Worm (Caenorhabditis elegans) whole organism, L2 larva: Measurements from ENCODE around the gene F26D11.1.
A peak's percentile ranks its signal among the peaks of the same experiment; 100 is the strongest.

Experiments
- C34F6.9 ChIP-seq: fragments of 150-350 bp; optimal IDR thresholded peaks from 2 replicates; lab custom pipeline; 2014; ENCODE audit warnings: missing biosample characterization, missing genetic modification characterization
- F13H6.1 ChIP-seq: sonication (generic microtip); optimal IDR thresholded peaks from 2 replicates; lab custom pipeline; 2016; ENCODE audit warnings: missing genetic modification characterization, missing compliant biosample characterization
- R02D3.7 ChIP-seq: fragments of 150-350 bp; optimal IDR thresholded peaks from 2 replicates; lab custom pipeline; 2014; ENCODE audit warnings: missing biosample characterization, missing genetic modification characterization
- Y55F3AM.14 ChIP-seq: fragments of 200-800 bp; sonication (Bioruptor generic); optimal IDR thresholded peaks from 2 replicates; lab custom pipeline; 2018; ENCODE audit warnings: mild to moderate bottlenecking, missing genetic modification characterization, missing compliant biosample characterization
- ZK546.5 ChIP-seq: sonication (generic microtip); optimal IDR thresholded peaks from 2 replicates; lab custom pipeline; 2017; ENCODE audit warnings: missing biosample characterization, missing genetic modification characterization
- alr-1 ChIP-seq: fragments of 150-350 bp; optimal IDR thresholded peaks from 2 replicates; lab custom pipeline; 2014; ENCODE audit warnings: missing biosample characterization, missing genetic modification characterization
- aly-2 ChIP-seq: fragments of 150-350 bp; optimal IDR thresholded peaks from 2 replicates; lab custom pipeline; 2014; ENCODE audit warnings: missing biosample characterization, missing genetic modification characterization
- ama-1 ChIP-seq: fragments of 150-350 bp; optimal IDR thresholded peaks from 2 replicates; lab custom pipeline; 2018; ENCODE audit warnings: inconsistent platforms
- blmp-1 ChIP-seq: sonication (generic microtip); optimal IDR thresholded peaks from 2 replicates; lab custom pipeline; 2017; ENCODE audit warnings: missing genetic modification characterization, mild to moderate bottlenecking, missing compliant biosample characterization, antibody characterized with exemption, moderate library complexity; ENCODE audit not compliant: insufficient read depth
- ceh-16 ChIP-seq: fragments of 150-350 bp; optimal IDR thresholded peaks from 2 replicates; lab custom pipeline; 2014; ENCODE audit warnings: missing biosample characterization, missing genetic modification characterization
- ceh-82 ChIP-seq: fragments of 150-350 bp; optimal IDR thresholded peaks from 2 replicates; lab custom pipeline; 2014; ENCODE audit warnings: missing biosample characterization, missing genetic modification characterization
- crh-2 ChIP-seq: sonication (generic microtip); optimal IDR thresholded peaks from 2 replicates; lab custom pipeline; 2017; ENCODE audit warnings: missing biosample characterization, missing genetic modification characterization
- dmd-4 ChIP-seq: sonication (generic microtip); optimal IDR thresholded peaks from 2 replicates; lab custom pipeline; 2017; ENCODE audit warnings: missing biosample characterization, missing genetic modification characterization
- egl-27 ChIP-seq: sonication (generic microtip); optimal IDR thresholded peaks from 3 replicates; lab custom pipeline; 2017; ENCODE audit warnings: missing biosample characterization, missing genetic modification reagents, missing genetic modification characterization
- elt-1 ChIP-seq: fragments of 150-350 bp; optimal IDR thresholded peaks from 2 replicates; lab custom pipeline; 2014; ENCODE audit warnings: missing biosample characterization, missing genetic modification characterization
- elt-3 ChIP-seq: sonication (generic microtip); optimal IDR thresholded peaks from 2 replicates; lab custom pipeline; 2017; ENCODE audit warnings: missing biosample characterization, missing genetic modification characterization
- fos-1 ChIP-seq: fragments of 150-350 bp; optimal IDR thresholded peaks from 2 replicates; lab custom pipeline; 2014; ENCODE audit warnings: missing biosample characterization, missing genetic modification characterization
- gmeb-1 ChIP-seq: fragments of 150-350 bp; optimal IDR thresholded peaks from 2 replicates; lab custom pipeline; 2014; ENCODE audit warnings: missing biosample characterization, missing genetic modification characterization
- lin-11 ChIP-seq: fragments of 150-350 bp; sonication (generic microtip); optimal IDR thresholded peaks from 2 replicates; lab custom pipeline; 2014; ENCODE audit warnings: missing biosample characterization, missing genetic modification characterization, inconsistent platforms, mixed read lengths
- lin-13 ChIP-seq: fragments of 150-350 bp; optimal IDR thresholded peaks from 2 replicates; lab custom pipeline; 2014; ENCODE audit warnings: missing biosample characterization, missing genetic modification reagents, missing genetic modification characterization
- lin-39 ChIP-seq: fragments of 150-350 bp; optimal IDR thresholded peaks from 2 replicates; lab custom pipeline; 2014; ENCODE audit warnings: missing biosample characterization, missing genetic modification reagents, missing genetic modification characterization
- lsy-2 ChIP-seq, 2 experiments: fragments of 150-350 bp in 1 of 2; sonication (generic microtip) in 1 of 2; optimal IDR thresholded peaks; 2 replicates each; lab custom pipeline; 2014 to 2017; ENCODE audit warnings: missing biosample characterization in 2 of 2, missing genetic modification characterization in 2 of 2
- mab-5 ChIP-seq: fragments of 150-350 bp; optimal IDR thresholded peaks from 2 replicates; lab custom pipeline; 2014; ENCODE audit warnings: missing biosample characterization, missing genetic modification characterization
- mbf-1 ChIP-seq: sonication (generic microtip); optimal IDR thresholded peaks from 2 replicates; lab custom pipeline; 2017; ENCODE audit warnings: missing biosample characterization, missing genetic modification characterization
- mdl-1 ChIP-seq, 2 experiments: fragments of 150-350 bp in 1 of 2; sonication (generic microtip) in 1 of 2; optimal IDR thresholded peaks; 2 replicates each; lab custom pipeline; 2017; ENCODE audit warnings: missing biosample characterization in 2 of 2, missing genetic modification characterization in 2 of 2
- nhr-10 ChIP-seq: sonication (generic microtip); optimal IDR thresholded peaks from 2 replicates; lab custom pipeline; 2017; ENCODE audit warnings: missing biosample characterization, missing genetic modification characterization
- nhr-11 ChIP-seq: fragments of 150-350 bp; optimal IDR thresholded peaks from 2 replicates; lab custom pipeline; 2014; ENCODE audit warnings: missing biosample characterization, missing genetic modification characterization
- nhr-12 ChIP-seq: fragments of 150-350 bp; optimal IDR thresholded peaks from 2 replicates; lab custom pipeline; 2014; ENCODE audit warnings: missing biosample characterization, missing genetic modification characterization
- nhr-129 ChIP-seq: fragments of 150-350 bp; optimal IDR thresholded peaks from 2 replicates; lab custom pipeline; 2014; ENCODE audit warnings: missing biosample characterization, missing genetic modification characterization
- nhr-21 ChIP-seq: fragments of 150-350 bp; optimal IDR thresholded peaks from 2 replicates; lab custom pipeline; 2014; ENCODE audit warnings: missing biosample characterization, missing genetic modification characterization
- nhr-23 ChIP-seq: fragments of 150-350 bp; optimal IDR thresholded peaks from 2 replicates; lab custom pipeline; 2014; ENCODE audit warnings: missing biosample characterization, missing genetic modification reagents, missing genetic modification characterization
- nhr-237 ChIP-seq: fragments of 150-350 bp; optimal IDR thresholded peaks from 2 replicates; lab custom pipeline; 2014; ENCODE audit warnings: missing biosample characterization, missing genetic modification characterization
- nhr-25 ChIP-seq: fragments of 150-350 bp; sonication (generic microtip); optimal IDR thresholded peaks from 3 replicates; lab custom pipeline; 2014; ENCODE audit warnings: missing biosample characterization, missing genetic modification characterization
- nhr-6 ChIP-seq: fragments of 150-350 bp; optimal IDR thresholded peaks from 2 replicates; lab custom pipeline; 2014; ENCODE audit warnings: missing biosample characterization, missing genetic modification characterization
- nhr-77 ChIP-seq: fragments of 150-350 bp; optimal IDR thresholded peaks from 2 replicates; lab custom pipeline; 2014; ENCODE audit warnings: missing biosample characterization, missing genetic modification characterization
- peb-1 ChIP-seq: fragments of 150-350 bp; optimal IDR thresholded peaks from 2 replicates; lab custom pipeline; 2014; ENCODE audit warnings: missing biosample characterization, missing genetic modification characterization
- sem-4 ChIP-seq: fragments of 150-350 bp; optimal IDR thresholded peaks from 2 replicates; lab custom pipeline; 2014; ENCODE audit warnings: missing biosample characterization, missing genetic modification reagents, missing genetic modification characterization
- skn-1 ChIP-seq: sonication (generic microtip); optimal IDR thresholded peaks from 2 replicates; lab custom pipeline; 2017; ENCODE audit warnings: missing biosample characterization, missing genetic modification characterization
- sma-3 ChIP-seq: sonication (generic microtip); optimal IDR thresholded peaks from 2 replicates; lab custom pipeline; 2016; ENCODE audit warnings: missing genetic modification reagents, missing genetic modification characterization, missing compliant biosample characterization
- sma-9 ChIP-seq, 2 experiments: fragments of 150-350 bp in 1 of 2; sonication (generic microtip) in 1 of 2; optimal IDR thresholded peaks; 2 replicates each; lab custom pipeline; 2014 to 2016; ENCODE audit warnings: missing genetic modification characterization in 2 of 2, mild to moderate bottlenecking in 1 of 2, missing biosample characterization in 1 of 2, missing compliant biosample characterization in 1 of 2, missing genetic modification reagents in 1 of 2, moderate library complexity in 1 of 2
- snpc-4 ChIP-seq: fragments of 150-350 bp; optimal IDR thresholded peaks from 2 replicates; lab custom pipeline; 2014; ENCODE audit warnings: missing biosample characterization, missing genetic modification characterization
- unc-39 ChIP-seq: fragments of 150-350 bp; optimal IDR thresholded peaks from 2 replicates; lab custom pipeline; 2014; ENCODE audit warnings: missing biosample characterization, missing genetic modification characterization
- unc-55 ChIP-seq: fragments of 150-350 bp; sonication (generic microtip); optimal IDR thresholded peaks from 3 replicates; lab custom pipeline; 2014; ENCODE audit warnings: missing biosample characterization, missing genetic modification reagents, missing genetic modification characterization
- unc-62 ChIP-seq: fragments of 150-350 bp; optimal IDR thresholded peaks from 2 replicates; lab custom pipeline; 2014; ENCODE audit warnings: missing biosample characterization, missing genetic modification reagents, missing genetic modification characterization
- zag-1 ChIP-seq: fragments of 150-350 bp; optimal IDR thresholded peaks from 2 replicates; lab custom pipeline; 2014; ENCODE audit warnings: missing biosample characterization, missing genetic modification characterization
- ztf-1 ChIP-seq: fragments of 200-800 bp; sonication (Bioruptor generic); conservative IDR thresholded peaks from 2 replicates; pipeline ENCODE4 v1.3.6; 2022; ENCODE audit warnings: missing genetic modification characterization, missing compliant biosample characterization
- ztf-11 ChIP-seq: sonication (generic microtip); optimal IDR thresholded peaks from 2 replicates; lab custom pipeline; 2017; ENCODE audit warnings: missing biosample characterization, missing genetic modification characterization
- ztf-4 ChIP-seq: fragments of 150-350 bp; optimal IDR thresholded peaks from 2 replicates; lab custom pipeline; 2014; ENCODE audit warnings: missing biosample characterization, missing genetic modification characterization

Gene F26D11.1

DNA sequence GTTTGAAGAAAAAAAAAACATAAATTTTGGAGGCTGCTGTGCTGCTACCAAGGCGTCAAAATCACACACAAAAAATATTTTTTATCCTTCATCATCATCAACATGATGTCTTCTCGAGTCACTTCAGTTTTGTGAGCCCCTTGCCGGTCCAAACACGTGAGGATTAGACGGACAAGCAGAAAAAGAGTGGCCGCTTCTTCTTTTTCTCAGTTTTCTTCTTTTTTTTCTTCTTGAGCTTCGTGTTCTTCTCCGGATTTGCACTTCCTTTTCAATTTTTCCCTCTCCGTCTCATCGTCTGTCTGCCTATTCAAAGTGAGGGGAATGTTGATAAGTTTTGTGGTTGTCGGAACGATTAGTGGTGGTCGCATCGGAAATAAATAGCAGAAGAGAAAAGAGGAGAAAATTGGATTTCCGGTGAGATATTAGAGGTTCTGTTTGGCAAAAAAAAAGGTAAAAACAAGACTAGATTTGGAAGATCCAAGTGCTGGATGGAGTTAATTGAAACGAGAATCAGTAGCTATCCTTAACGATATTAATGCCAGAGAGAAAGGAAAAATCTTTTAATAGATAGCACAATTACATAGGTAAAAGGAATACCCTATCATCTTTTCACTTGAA is 866 bp upstream of the F26D11.1 start (continued):
- TF ChIP-seq elt-3 (tag; lab: Kevin White, UChicago) (no peak), ztf-4 (tag; lab: Kevin White, UChicago) (no peak), C34F6.9 (tag; lab: Kevin White, UChicago) (peak; percentile 62), nhr-129 (tag; lab: Kevin White, UChicago) (peak; percentile 28), blmp-1 (tag; lab: Kevin White, UChicago) (no peak), mdl-1 (tag; optimal IDR thresholded peaks at IDR 0.05; lab: Kevin White, UChicago) (peak in 1 of 2 experiments; percentile 67)

DNA sequence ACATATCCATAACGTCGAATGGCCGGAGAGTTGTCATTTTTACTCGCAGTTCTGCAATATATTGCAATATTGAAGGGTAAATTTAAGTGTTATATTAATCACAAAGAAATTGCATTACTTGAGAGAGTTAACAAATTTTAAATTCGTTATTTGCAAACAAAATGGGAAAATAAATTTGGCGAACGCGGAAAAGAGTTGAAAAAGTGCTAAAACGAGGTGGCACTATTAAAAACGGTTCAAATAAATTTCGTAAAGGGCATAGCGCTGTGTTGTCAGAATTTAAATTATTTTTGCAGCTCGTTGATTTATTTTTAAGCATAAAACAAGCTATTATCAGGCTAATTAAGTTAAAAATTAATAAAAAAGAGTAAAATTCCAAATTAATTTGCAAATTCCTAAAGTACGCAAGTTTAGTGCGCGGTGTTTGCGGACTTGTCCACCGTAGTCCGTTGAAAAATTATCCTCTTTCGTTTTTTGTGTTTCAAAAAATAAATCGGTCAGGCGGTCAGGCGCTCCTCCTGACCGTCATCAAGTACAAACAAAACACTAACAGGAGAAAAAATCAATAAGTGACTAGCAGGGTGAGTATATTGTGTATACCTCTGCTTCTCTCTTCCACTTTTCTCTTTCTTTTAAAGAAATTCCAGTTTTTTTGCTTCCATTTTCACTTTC is 2.2 kb downstream of the F26D11.1 start, which contains the start of the genes natb-1 and abhd-12:
Gene natb-1, minus strand, starts transcription at position 51 of the 672 bp plus-strand sequence.
Gene abhd-12, plus strand, starts transcription at position 499 of the 672 bp plus-strand sequence.
- peak; percentile 54 for TF ChIP-seq gmeb-1 (tag; lab: Kevin White, UChicago)
- no peak for TF ChIP-seq sem-4
- TF ChIP-seq crh-2 (tag; lab: Kevin White, UChicago), result peak; percentile 12
- no peak for TF ChIP-seq lin-11 (tag; lab: Kevin White, UChicago)
- no peak for TF ChIP-seq ceh-16 (tag; lab: Kevin White, UChicago)
- TF ChIP-seq nhr-23 (tag; lab: Kevin White, UChicago), result no peak
- TF ChIP-seq egl-27 (tag; lab: Kevin White, UChicago), result no peak
- peak; percentile 3 for TF ChIP-seq blmp-1 (tag; lab: Kevin White, UChicago)
- TF ChIP-seq elt-3 (tag; lab: Kevin White, UChicago), result no peak
- TF ChIP-seq snpc-4 (tag; lab: Kevin White, UChicago), result no peak
- TF ChIP-seq ztf-11 (tag; lab: Kevin White, UChicago), result no peak
- TF ChIP-seq ztf-1 (GFP tag; lab: Robert Waterston, UW), result no peak
- no peak for TF ChIP-seq sma-3
- no peak for TF ChIP-seq nhr-237 (tag; lab: Kevin White, UChicago)
- no peak for TF ChIP-seq lin-13 (GFP tag; lab: Kevin White, UChicago)
- TF ChIP-seq nhr-129 (tag; lab: Kevin White, UChicago), result peak; percentile 45
- no peak for TF ChIP-seq nhr-10 (tag; lab: Kevin White, UChicago)
- TF ChIP-seq nhr-25 (tag; lab: Kevin White, UChicago), result peak; percentile 30
- no peak for TF ChIP-seq zag-1
- no peak for TF ChIP-seq skn-1
- no peak for TF ChIP-seq ztf-4 (tag; lab: Kevin White, UChicago)
- no peak for TF ChIP-seq nhr-21 (tag; lab: Kevin White, UChicago)
- no peak for TF ChIP-seq F13H6.1 (tag; lab: Kevin White, UChicago)
- no peak for TF ChIP-seq alr-1
- TF ChIP-seq Y55F3AM.14 (GFP tag; lab: Kevin White, UChicago), result no peak
- no peak for TF ChIP-seq aly-2 (tag; lab: Kevin White, UChicago)
- no peak for TF ChIP-seq lin-39 (tag; lab: Kevin White, UChicago)
- TF ChIP-seq nhr-12 (tag; lab: Kevin White, UChicago), result no peak
- no peak for TF ChIP-seq sma-9 (GFP tag; optimal IDR thresholded peaks at IDR 0.05; lab: Kevin White, UChicago)
- no peak for TF ChIP-seq sma-9 (tag; optimal IDR thresholded peaks at IDR 0.05; lab: Kevin White, UChicago)
- TF ChIP-seq ceh-82 (tag; lab: Kevin White, UChicago), result no peak
- peak; percentile 72 for TF ChIP-seq unc-55 (GFP tag; lab: Kevin White, UChicago)
- no peak for TF ChIP-seq mbf-1 (tag; lab: Kevin White, UChicago)
- no peak for TF ChIP-seq ZK546.5 (tag; lab: Kevin White, UChicago)
- no peak for TF ChIP-seq nhr-77 (tag; lab: Kevin White, UChicago)
- TF ChIP-seq dmd-4 (tag; lab: Kevin White, UChicago), result no peak
- TF ChIP-seq nhr-6 (tag; lab: Kevin White, UChicago), result no peak
- TF ChIP-seq R02D3.7 (tag; lab: Kevin White, UChicago), result no peak
- no peak for TF ChIP-seq mab-5
- TF ChIP-seq elt-1 (tag; lab: Kevin White, UChicago), result no peak
- peak; percentile 84 to 96 for TF ChIP-seq lsy-2 (tag; optimal IDR thresholded peaks at IDR 0.05; lab: Kevin White, UChicago)
- TF ChIP-seq fos-1 (tag; lab: Kevin White, UChicago), result peak; percentile 20
- no peak for TF ChIP-seq nhr-11 (tag; lab: Kevin White, UChicago)
- no peak for TF ChIP-seq unc-39
- TF ChIP-seq peb-1 (tag; lab: Kevin White, UChicago), result no peak
- no peak for TF ChIP-seq unc-62
- TF ChIP-seq ama-1 (lab: Kevin White, UChicago), result no peak
- peak; percentile 75 for TF ChIP-seq C34F6.9 (tag; lab: Kevin White, UChicago)
- TF ChIP-seq mdl-1 (tag; optimal IDR thresholded peaks at IDR 0.05; lab: Kevin White, UChicago), result no peak
